Worm (Caenorhabditis elegans) whole organism, midembryonic: ENCODE measurements around the gene C16D9.4.

ENCODE experiments used
- ref-1 ChIP-seq: fragments of 200-800 bp; sonication (Bioruptor generic); conservative IDR thresholded peaks from 2 replicates; pipeline ENCODE4 v1.3.6; 2022; ENCODE audit warnings: missing genetic modification reagents, missing genetic modification characterization, missing compliant biosample characterization
- ztf-23 ChIP-seq: fragments of 200-800 bp; sonication (Bioruptor generic); IDR thresholded peaks from 2 replicates; pipeline ENCODE4 v1.3.6; 2022; ENCODE audit warnings: missing genetic modification reagents, missing genetic modification characterization, missing compliant biosample characterization

DNA sequence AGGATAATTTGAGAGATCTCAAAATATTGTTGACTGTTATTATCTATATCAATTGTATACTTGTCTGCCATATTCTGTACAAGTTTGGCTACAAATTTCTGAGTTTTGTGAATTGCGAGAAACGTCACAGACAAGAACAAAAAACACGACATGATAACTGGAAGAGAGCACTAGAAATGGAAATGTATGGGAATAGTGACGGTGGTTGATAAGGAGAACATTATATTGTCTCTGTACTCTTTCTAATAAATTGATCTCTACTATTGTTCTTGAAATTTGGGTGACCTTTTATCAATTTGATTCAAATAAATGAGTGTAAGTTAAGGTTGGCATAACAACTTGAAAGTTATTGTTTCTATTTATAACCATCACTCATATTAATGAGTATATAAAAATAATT is 29.9 kb downstream of the C16D9.4 start:
- TF ChIP-seq ztf-23 (GFP tag; lab: Robert Waterston, UW) (no peak), ref-1 (GFP tag; lab: Robert Waterston, UW) (no peak)
